Fruit fly (Drosophila melanogaster) whole organism, adult: ENCODE measurements around the gene CG15865.

Experiments
- CG11617 ChIP-seq: fragments of 200-800 bp; sonication (Bioruptor generic); optimal IDR thresholded peaks from 2 replicates; lab custom pipeline; 2017; ENCODE audit warnings: mild to moderate bottlenecking, missing biosample characterization, missing genetic modification reagents, missing genetic modification characterization
- CG1620 ChIP-seq: fragments of 200-800 bp; sonication (Bioruptor generic); optimal IDR thresholded peaks from 2 replicates; lab custom pipeline; 2016; ENCODE audit warnings: missing biosample characterization, missing genetic modification characterization
- Clk ChIP-seq: fragments of 200-800 bp; sonication (Bioruptor generic); optimal IDR thresholded peaks from 2 replicates; lab custom pipeline; 2017; ENCODE audit warnings: missing biosample characterization, missing genetic modification characterization
- bab1 ChIP-seq: fragments of 200-800 bp; sonication (Bioruptor generic); optimal IDR thresholded peaks from 3 replicates; lab custom pipeline; 2019; ENCODE audit warnings: missing biosample characterization, mild to moderate bottlenecking, missing genetic modification characterization, moderate library complexity
- cic ChIP-seq: fragments of 200-800 bp; sonication (Bioruptor generic); optimal IDR thresholded peaks from 2 replicates; lab custom pipeline; 2017; ENCODE audit warnings: missing biosample characterization, mild to moderate bottlenecking, missing genetic modification characterization, moderate library complexity
- cnc ChIP-seq, 2 experiments: fragments of >200 bp; optimal IDR thresholded peaks; 2 replicates each; lab custom pipeline; 2017
- pad ChIP-seq: fragments of 200-800 bp; sonication (Bioruptor generic); optimal IDR thresholded peaks from 3 replicates; lab custom pipeline; 2017; ENCODE audit warnings: missing biosample characterization, missing genetic modification characterization, mild to moderate bottlenecking, moderate library complexity, missing genetic modification reagents

- TF ChIP-seq CG11617 (GFP tag; lab: Kevin White, UChicago) (no peak), cnc (optimal IDR thresholded peaks at IDR 0.05; lab: Kevin White, UChicago) (no peak), CG1620 (no peak), Clk (GFP tag; lab: Kevin White, UChicago) (no peak), bab1 (GFP tag; lab: Kevin White, UChicago) (no peak), cic (no peak), pad (GFP tag; lab: Kevin White, UChicago) (no peak)
Observed at dm6 chrX:16683765-16684164, 19.5 kb upstream of the CG15865 start, which contains the start of gene Axs.
